Worm (Caenorhabditis elegans) whole organism, L2 larva: Measurements from ENCODE around the gene T04F3.3.

Experiments
- R02D3.7 ChIP-seq: fragments of 150-350 bp; optimal IDR thresholded peaks from 2 replicates; lab custom pipeline; 2014; ENCODE audit warnings: missing biosample characterization, missing genetic modification characterization
- nhr-237 ChIP-seq: fragments of 150-350 bp; optimal IDR thresholded peaks from 2 replicates; lab custom pipeline; 2014; ENCODE audit warnings: missing biosample characterization, missing genetic modification characterization
- nhr-77 ChIP-seq: fragments of 150-350 bp; optimal IDR thresholded peaks from 2 replicates; lab custom pipeline; 2014; ENCODE audit warnings: missing biosample characterization, missing genetic modification characterization

DNA sequence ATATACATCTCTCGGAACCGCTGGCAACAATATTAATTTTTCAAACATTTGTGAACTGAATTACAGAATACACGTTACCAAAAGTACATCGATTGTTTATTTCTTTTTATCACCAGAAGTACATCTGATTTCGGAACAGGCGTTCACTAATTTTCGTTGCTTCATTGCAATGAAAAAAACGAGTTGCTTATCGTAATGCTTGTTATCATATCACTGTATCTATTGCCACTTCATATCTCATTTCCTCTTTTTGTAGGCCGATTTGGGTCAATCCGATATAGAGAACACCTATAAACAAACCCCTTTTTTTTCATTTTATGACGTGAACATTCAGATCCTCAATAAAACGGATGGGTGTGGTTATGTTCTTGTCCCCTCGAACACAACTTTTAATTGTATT lies 21.4 kb upstream of the T04F3.3 start:
- TF ChIP-seq nhr-237 (tag; lab: Kevin White, UChicago) = no peak
- no peak for TF ChIP-seq nhr-77
- no peak for TF ChIP-seq R02D3.7 (tag; lab: Kevin White, UChicago)
